Worm (Caenorhabditis elegans) whole organism, mixed stage, embryonic: ENCODE data around the gene hdl-1.

Source experiments
- M03D4.4 ChIP-seq: sonication (generic microtip); optimal IDR thresholded peaks from 2 replicates; lab custom pipeline; 2017; ENCODE audit warnings: mild to moderate bottlenecking, missing genetic modification characterization, missing compliant biosample characterization
- bed-3 ChIP-seq: fragments of 200-800 bp; sonication (Bioruptor generic); optimal IDR thresholded peaks from 3 replicates; lab custom pipeline; 2018; ENCODE audit warnings: mild to moderate bottlenecking, missing genetic modification characterization, moderate library complexity, missing compliant biosample characterization
- ceh-39 ChIP-seq: fragments of 150-350 bp; optimal IDR thresholded peaks from 2 replicates; lab custom pipeline; 2014; ENCODE audit warnings: missing biosample characterization, missing genetic modification characterization
- ceh-43 ChIP-seq: fragments of 200-800 bp; sonication (Bioruptor generic); optimal IDR thresholded peaks from 2 replicates; lab custom pipeline; 2018; ENCODE audit warnings: mild to moderate bottlenecking, missing genetic modification characterization, moderate library complexity, missing compliant biosample characterization
- ceh-83 ChIP-seq: fragments of 200-800 bp; sonication (Bioruptor generic); optimal IDR thresholded peaks from 2 replicates; lab custom pipeline; 2018; ENCODE audit warnings: mild to moderate bottlenecking, missing genetic modification characterization, missing compliant biosample characterization
- cnd-1 ChIP-seq: fragments of 200-800 bp; sonication (Bioruptor generic); optimal IDR thresholded peaks from 2 replicates; lab custom pipeline; 2018; ENCODE audit warnings: mild to moderate bottlenecking, missing genetic modification characterization, missing compliant biosample characterization
- drap-1 ChIP-seq: fragments of 200-800 bp; sonication (Bioruptor generic); optimal IDR thresholded peaks from 3 replicates; lab custom pipeline; 2018; ENCODE audit warnings: mild to moderate bottlenecking, missing genetic modification characterization, missing compliant biosample characterization
- elt-1 ChIP-seq: sonication (generic microtip); optimal IDR thresholded peaks from 2 replicates; lab custom pipeline; 2017; ENCODE audit warnings: missing genetic modification characterization, mild to moderate bottlenecking, missing compliant biosample characterization, antibody characterized with exemption, moderate library complexity, borderline replicate concordance; ENCODE audit not compliant: insufficient read depth
- flh-1 ChIP-seq: fragments of 200-800 bp; sonication (Bioruptor generic); optimal IDR thresholded peaks from 2 replicates; lab custom pipeline; 2018; ENCODE audit warnings: mild to moderate bottlenecking, missing genetic modification characterization, moderate library complexity, missing compliant biosample characterization
- hlh-1 ChIP-seq: fragments of 150-350 bp; optimal IDR thresholded peaks from 2 replicates; lab custom pipeline; 2014; ENCODE audit warnings: missing biosample characterization, missing genetic modification reagents, missing genetic modification characterization
- lin-13 ChIP-seq: fragments of 150-350 bp; optimal IDR thresholded peaks from 2 replicates; lab custom pipeline; 2014; ENCODE audit warnings: missing biosample characterization, missing genetic modification characterization
- lin-32 ChIP-seq: fragments of 200-800 bp; sonication (Bioruptor generic); optimal IDR thresholded peaks from 2 replicates; lab custom pipeline; 2018; ENCODE audit warnings: mild to moderate bottlenecking, missing genetic modification characterization, missing compliant biosample characterization
- lsy-2 ChIP-seq: fragments of 150-350 bp; optimal IDR thresholded peaks from 2 replicates; lab custom pipeline; 2014; ENCODE audit warnings: missing biosample characterization, missing genetic modification characterization
- mab-5 ChIP-seq: fragments of 150-350 bp; optimal IDR thresholded peaks from 2 replicates; lab custom pipeline; 2014; ENCODE audit warnings: missing biosample characterization, missing genetic modification characterization
- mep-1 ChIP-seq: fragments of 150-350 bp; optimal IDR thresholded peaks from 2 replicates; lab custom pipeline; 2017; ENCODE audit warnings: missing biosample characterization, missing genetic modification reagents, missing genetic modification characterization, inconsistent platforms
- mls-2 ChIP-seq: sonication (generic microtip); optimal IDR thresholded peaks from 2 replicates; lab custom pipeline; 2016; ENCODE audit warnings: mild to moderate bottlenecking, missing genetic modification characterization, moderate library complexity, missing compliant biosample characterization
- nhr-12 ChIP-seq: fragments of 150-350 bp; optimal IDR thresholded peaks from 2 replicates; lab custom pipeline; 2014; ENCODE audit warnings: missing biosample characterization, missing genetic modification characterization
- nhr-2 ChIP-seq: fragments of 150-350 bp; optimal IDR thresholded peaks from 2 replicates; lab custom pipeline; 2014; ENCODE audit warnings: missing biosample characterization, missing genetic modification characterization
- nhr-237 ChIP-seq: fragments of 150-350 bp; optimal IDR thresholded peaks from 2 replicates; lab custom pipeline; 2014; ENCODE audit warnings: missing biosample characterization, missing genetic modification characterization
- nhr-28 ChIP-seq: fragments of 150-350 bp; optimal IDR thresholded peaks from 2 replicates; lab custom pipeline; 2014; ENCODE audit warnings: missing biosample characterization, missing genetic modification characterization
- nhr-76 ChIP-seq: sonication (generic microtip); optimal IDR thresholded peaks from 2 replicates; lab custom pipeline; 2017; ENCODE audit warnings: missing biosample characterization, missing genetic modification characterization
- pha-4 ChIP-seq: fragments of 150-350 bp; optimal IDR thresholded peaks from 2 replicates; lab custom pipeline; 2018; ENCODE audit warnings: missing biosample characterization, missing genetic modification reagents, missing genetic modification characterization
- sem-2 ChIP-seq: fragments of 200-800 bp; sonication (Bioruptor generic); optimal IDR thresholded peaks from 2 replicates; lab custom pipeline; 2018; ENCODE audit warnings: mild to moderate bottlenecking, missing genetic modification characterization, missing compliant biosample characterization
- snpc-4 ChIP-seq: fragments of 150-350 bp; optimal IDR thresholded peaks from 2 replicates; lab custom pipeline; 2014; ENCODE audit warnings: missing biosample characterization, missing genetic modification characterization
- sptf-1 ChIP-seq: sonication (generic microtip); optimal IDR thresholded peaks from 2 replicates; lab custom pipeline; 2017; ENCODE audit warnings: mild to moderate bottlenecking, missing genetic modification characterization, moderate library complexity, missing compliant biosample characterization
- tbx-8 ChIP-seq: fragments of 200-800 bp; sonication (Bioruptor generic); optimal IDR thresholded peaks from 2 replicates; lab custom pipeline; 2018; ENCODE audit warnings: mild to moderate bottlenecking, missing genetic modification characterization, moderate library complexity, missing compliant biosample characterization
- unc-62 ChIP-seq: fragments of 150-350 bp; optimal IDR thresholded peaks from 2 replicates; lab custom pipeline; 2014; ENCODE audit warnings: missing biosample characterization, missing genetic modification reagents, missing genetic modification characterization
- ztf-11 ChIP-seq: fragments of 150-350 bp; optimal IDR thresholded peaks from 2 replicates; lab custom pipeline; 2014; ENCODE audit warnings: missing biosample characterization, missing genetic modification characterization

hdl-1 gene

ce11 chrIV:11925346-11926075 lies 24.1 kb downstream of the hdl-1 start, which contains the start of the genes srlf-33 and srlf-32:
TSS of gene srlf-33 (minus strand) at chrIV:11925446.
TSS of gene srlf-32 (plus strand) at chrIV:11926025.
- no peak for TF ChIP-seq elt-1 (tag; lab: Kevin White, UChicago)
- no peak for TF ChIP-seq bed-3 (GFP tag; lab: Kevin White, UChicago)

ce11 chrIV:11924092-11924491 lies 25.5 kb downstream of the hdl-1 start:
- TF ChIP-seq nhr-2 (peak; percentile 32), lin-13 (tag; lab: Kevin White, UChicago) (no peak), pha-4 (tag; lab: Kevin White, UChicago) (no peak), flh-1 (no peak), hlh-1 (tag; lab: Kevin White, UChicago) (no peak)

DNA sequence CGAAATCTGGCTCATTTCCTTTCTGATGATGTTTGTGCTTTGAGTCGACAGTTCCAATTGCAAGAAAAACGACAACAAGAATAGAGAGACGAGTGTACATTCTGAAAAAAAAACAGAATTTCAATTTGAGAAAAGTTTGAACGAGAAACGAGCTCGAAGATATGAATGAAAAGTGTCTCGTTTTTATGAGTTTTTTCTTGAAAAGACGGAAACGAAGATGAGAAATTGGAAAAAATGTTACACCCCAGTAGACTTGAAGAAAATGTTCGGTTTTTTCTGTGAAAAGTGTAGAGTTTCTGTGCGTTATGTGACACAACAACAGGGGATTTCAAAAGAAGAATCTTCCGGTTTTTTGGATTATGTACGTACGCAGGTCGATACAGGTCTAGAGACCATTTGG lies 26.5 kb downstream of the hdl-1 start, which contains the start of gene srlf-31:
Gene srlf-31, minus strand, starts transcription at position 101 of the 400 bp plus-strand sequence.
- TF ChIP-seq ztf-11 (tag; lab: Kevin White, UChicago) (no peak), lsy-2 (tag; lab: Kevin White, UChicago) (no peak), pha-4 (tag; lab: Kevin White, UChicago) (no peak), ceh-83 (GFP tag; lab: Kevin White, UChicago) (no peak), ceh-43 (GFP tag; lab: Kevin White, UChicago) (no peak), tbx-8 (no peak), mab-5 (tag; lab: Kevin White, UChicago) (no peak), mls-2 (tag; lab: Kevin White, UChicago) (no peak), nhr-2 (no peak), ceh-39 (tag; lab: Kevin White, UChicago) (no peak), mep-1 (tag; lab: Kevin White, UChicago) (no peak), nhr-12 (no peak), nhr-28 (tag; lab: Kevin White, UChicago) (no peak), hlh-1 (tag; lab: Kevin White, UChicago) (no peak), bed-3 (GFP tag; lab: Kevin White, UChicago) (no peak), lin-32 (GFP tag; lab: Kevin White, UChicago) (no peak), elt-1 (tag; lab: Kevin White, UChicago) (no peak), nhr-237 (tag; lab: Kevin White, UChicago) (no peak), nhr-76 (no peak), unc-62 (GFP tag; lab: Kevin White, UChicago) (no peak)
- TF ChIP-seq, all 35 proteins: peak for 0

DNA sequence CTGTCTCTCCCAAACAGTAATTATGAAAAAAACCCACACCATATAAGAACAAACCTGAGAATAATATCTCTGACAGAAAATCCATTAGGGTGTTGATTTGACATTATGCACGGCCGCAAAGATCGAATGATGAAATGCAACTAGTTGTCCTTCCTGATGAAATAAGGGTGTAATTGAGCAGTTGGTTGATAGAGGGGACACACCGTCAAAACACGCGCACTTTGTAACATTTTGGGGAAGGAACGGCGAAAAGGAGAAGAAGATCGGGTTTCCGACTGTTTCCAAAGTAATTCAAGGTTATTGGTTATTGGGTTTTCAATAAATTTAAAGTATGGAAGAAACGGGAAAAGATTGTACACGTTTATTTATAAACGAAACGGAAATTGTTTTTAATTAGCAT lies 27.6 kb downstream of the hdl-1 start, which contains the start of gene ZK822.1:
Gene ZK822.1, minus strand, starts transcription at position 121 of the 400 bp plus-strand sequence.
- no peak for TF ChIP-seq ceh-39 (tag; lab: Kevin White, UChicago)
- peak; percentile 18 for TF ChIP-seq unc-62 (GFP tag; lab: Kevin White, UChicago)
- peak; percentile 93 for TF ChIP-seq hlh-1 (tag; lab: Kevin White, UChicago)

- TF ChIP-seq drap-1 (no peak), nhr-237 (tag; lab: Kevin White, UChicago) (no peak), ztf-11 (tag; lab: Kevin White, UChicago) (no peak), nhr-76 (no peak), snpc-4 (tag; lab: Kevin White, UChicago) (no peak), flh-1 (no peak), lin-13 (tag; lab: Kevin White, UChicago) (no peak), sptf-1 (tag; lab: Kevin White, UChicago) (no peak), bed-3 (GFP tag; lab: Kevin White, UChicago) (no peak), mab-5 (tag; lab: Kevin White, UChicago) (no peak), lsy-2 (tag; lab: Kevin White, UChicago) (no peak), nhr-28 (tag; lab: Kevin White, UChicago) (no peak)
Measured at ce11 chrIV:11919067-11919466, 30.6 kb downstream of the hdl-1 start.

DNA sequence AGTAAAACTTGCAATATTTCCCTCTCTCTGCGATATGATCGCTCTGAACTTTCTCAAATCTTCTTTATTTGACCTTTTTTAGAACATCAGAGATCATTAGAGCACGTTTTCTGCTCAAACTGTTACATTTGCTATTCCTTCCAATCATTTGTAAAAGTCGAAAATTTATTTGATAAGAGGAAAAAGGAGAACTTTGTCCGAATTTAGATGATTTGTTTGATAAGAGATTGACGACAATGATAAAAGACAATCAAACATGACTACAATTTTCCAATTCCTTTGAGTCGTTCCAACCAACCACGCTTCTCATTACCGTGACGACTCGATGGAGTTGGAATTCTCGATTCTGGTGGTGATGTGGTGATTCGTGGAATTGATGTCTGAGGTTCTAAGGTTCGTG lies 31.7 kb downstream of the hdl-1 start:
- TF ChIP-seq lsy-2 (tag; lab: Kevin White, UChicago): no peak

- TF ChIP-seq cnd-1 (no peak), bed-3 (GFP tag; lab: Kevin White, UChicago) (no peak), ceh-83 (GFP tag; lab: Kevin White, UChicago) (no peak), ceh-43 (GFP tag; lab: Kevin White, UChicago) (no peak), M03D4.4 (tag; lab: Kevin White, UChicago) (no peak), sem-2 (GFP tag; lab: Kevin White, UChicago) (no peak), lin-13 (tag; lab: Kevin White, UChicago) (no peak), snpc-4 (tag; lab: Kevin White, UChicago) (no peak)
Measured at ce11 chrIV:11916907-11917306, 32.7 kb downstream of the hdl-1 start, which contains the start of gene ZK822.10. TSS of gene ZK822.10 (plus strand) at chrIV:11917137.
